Worm (Caenorhabditis elegans) whole organism, L1 larva: Measurements from ENCODE around the gene Y54G2A.45.
A peak's percentile ranks its signal among the peaks of the same experiment; 100 is the strongest.

Experiments used
- C04F5.9 ChIP-seq: sonication (generic microtip); optimal IDR thresholded peaks from 2 replicates; lab custom pipeline; 2016; ENCODE audit warnings: missing genetic modification characterization, missing compliant biosample characterization
- aly-2 ChIP-seq: fragments of 150-350 bp; optimal IDR thresholded peaks from 2 replicates; lab custom pipeline; 2014; ENCODE audit warnings: missing biosample characterization, missing genetic modification characterization
- ama-1 ChIP-seq: fragments of 150-350 bp; optimal IDR thresholded peaks from 2 replicates; lab custom pipeline; 2014
- blmp-1 ChIP-seq: fragments of 150-350 bp; optimal IDR thresholded peaks from 2 replicates; lab custom pipeline; 2014; ENCODE audit warnings: missing biosample characterization, missing genetic modification characterization
- ceh-82 ChIP-seq, 3 experiments: fragments of 150-350 bp in 1 of 3; sonication (generic microtip) in 2 of 3; optimal IDR thresholded peaks; 2 replicates each; lab custom pipeline; 2014 to 2017; ENCODE audit warnings: missing biosample characterization in 3 of 3, missing genetic modification characterization in 3 of 3
- ceh-88 ChIP-seq: fragments of 200-800 bp; sonication (Bioruptor generic); IDR thresholded peaks from 2 replicates; pipeline ENCODE4 v1.3.6; 2022; ENCODE audit warnings: missing genetic modification characterization, missing compliant biosample characterization
- dpl-1 ChIP-seq, 3 experiments: fragments of 150-350 bp in 2 of 3; sonication (generic microtip) in 1 of 3; optimal IDR thresholded peaks; 2 replicates each; lab custom pipeline; 2014 to 2017; ENCODE audit warnings: missing biosample characterization in 3 of 3, missing genetic modification characterization in 3 of 3, missing genetic modification reagents in 3 of 3
- dsc-1 ChIP-seq: sonication (generic microtip); optimal IDR thresholded peaks from 2 replicates; lab custom pipeline; 2016; ENCODE audit warnings: mild to moderate bottlenecking, missing genetic modification characterization, missing compliant biosample characterization
- efl-1 ChIP-seq, 4 experiments: fragments of 150-350 bp; optimal IDR thresholded peaks in 3 of 4; peaks in 1 of 4; 1 replicate in 1 of 4; 2 replicates in 3 of 4; lab custom pipeline; 2014; ENCODE audit warnings: missing biosample characterization in 2 of 4, missing genetic modification characterization in 2 of 4, missing genetic modification reagents in 2 of 4
- egl-13 ChIP-seq: sonication (generic microtip); optimal IDR thresholded peaks from 2 replicates; lab custom pipeline; 2016; ENCODE audit warnings: missing genotype, missing genetic modification reagents, missing genetic modification characterization, missing compliant biosample characterization
- elt-3 ChIP-seq, 6 experiments: fragments of 150-350 bp in 1 of 6; sonication (generic microtip); optimal IDR thresholded peaks; 2 replicates each; lab custom pipeline; 2017 to 2018; ENCODE audit warnings: missing biosample characterization in 6 of 6, missing genetic modification characterization in 6 of 6, inconsistent platforms in 1 of 6
- ets-5 ChIP-seq: fragments of 200-800 bp; sonication (Bioruptor generic); IDR thresholded peaks from 2 replicates; pipeline ENCODE4 v1.3.6; 2022; ENCODE audit warnings: missing genetic modification characterization, missing compliant biosample characterization
- fkh-10 ChIP-seq: sonication (generic microtip); optimal IDR thresholded peaks from 2 replicates; lab custom pipeline; 2017; ENCODE audit warnings: missing biosample characterization, missing genetic modification reagents, missing genetic modification characterization
- fkh-4 ChIP-seq: sonication (generic microtip); optimal IDR thresholded peaks from 2 replicates; lab custom pipeline; 2016; ENCODE audit warnings: missing compliant biosample characterization, missing genetic modification characterization, borderline replicate concordance
- fkh-8 ChIP-seq: sonication (generic microtip); optimal IDR thresholded peaks from 2 replicates; lab custom pipeline; 2016; ENCODE audit warnings: mild to moderate bottlenecking, missing genetic modification characterization, missing compliant biosample characterization
- irx-1 ChIP-seq: sonication (generic microtip); optimal IDR thresholded peaks from 2 replicates; lab custom pipeline; 2016; ENCODE audit warnings: missing genetic modification characterization, missing compliant biosample characterization
- isw-1 ChIP-seq: fragments of 200-800 bp; sonication (Bioruptor generic); IDR thresholded peaks from 2 replicates; pipeline ENCODE4 v1.3.6; 2022; ENCODE audit warnings: missing genetic modification characterization, missing compliant biosample characterization
- lin-14 ChIP-seq: fragments of 200-800 bp; sonication (Bioruptor generic); optimal IDR thresholded peaks from 2 replicates; lab custom pipeline; 2018; ENCODE audit warnings: mild to moderate bottlenecking, missing genetic modification characterization, moderate library complexity, missing compliant biosample characterization
- lin-35 ChIP-seq, 2 experiments: fragments of 150-350 bp; optimal IDR thresholded peaks; 2 replicates each; lab custom pipeline; 2014; ENCODE audit warnings: missing biosample characterization in 2 of 2, missing genetic modification characterization in 2 of 2, missing genetic modification reagents in 2 of 2
- lin-39 ChIP-seq: fragments of 150-350 bp; optimal IDR thresholded peaks from 2 replicates; lab custom pipeline; 2014; ENCODE audit warnings: missing biosample characterization, missing genetic modification reagents, missing genetic modification characterization
- lsy-2 ChIP-seq, 2 experiments: fragments of 150-350 bp; optimal IDR thresholded peaks; 2 replicates each; lab custom pipeline; 2014; ENCODE audit warnings: missing biosample characterization in 2 of 2, missing genetic modification characterization in 2 of 2
- mdl-1 ChIP-seq, 2 experiments: fragments of 150-350 bp; optimal IDR thresholded peaks; 2 replicates each; lab custom pipeline; 2014 to 2017; ENCODE audit warnings: missing biosample characterization in 2 of 2, missing genetic modification characterization in 2 of 2, inconsistent platforms in 1 of 2
- mep-1 ChIP-seq: fragments of 150-350 bp; optimal IDR thresholded peaks from 2 replicates; lab custom pipeline; 2014; ENCODE audit warnings: missing biosample characterization, missing genetic modification characterization
- nhr-19 ChIP-seq: fragments of 200-800 bp; sonication (Bioruptor generic); conservative IDR thresholded peaks from 2 replicates; pipeline ENCODE4 v1.3.6; 2022; ENCODE audit warnings: missing genetic modification characterization, missing compliant biosample characterization
- nhr-20 ChIP-seq: sonication (generic microtip); optimal IDR thresholded peaks from 2 replicates; lab custom pipeline; 2016; ENCODE audit warnings: mild to moderate bottlenecking, missing genetic modification characterization, missing compliant biosample characterization
- nhr-237 ChIP-seq: fragments of 150-350 bp; optimal IDR thresholded peaks from 2 replicates; lab custom pipeline; 2014; ENCODE audit warnings: missing biosample characterization, missing genetic modification characterization
- nhr-47 ChIP-seq: sonication (generic microtip); optimal IDR thresholded peaks from 2 replicates; lab custom pipeline; 2016; ENCODE audit warnings: mild to moderate bottlenecking, missing genetic modification characterization, moderate library complexity, missing compliant biosample characterization
- nhr-71 ChIP-seq: sonication (generic microtip); optimal IDR thresholded peaks from 2 replicates; lab custom pipeline; 2016; ENCODE audit warnings: mild to moderate bottlenecking, missing genetic modification characterization, moderate library complexity, missing compliant biosample characterization
- nhr-90 ChIP-seq: sonication (generic microtip); optimal IDR thresholded peaks from 2 replicates; lab custom pipeline; 2016; ENCODE audit warnings: mild to moderate bottlenecking, missing genetic modification characterization, missing compliant biosample characterization; ENCODE audit not compliant: poor library complexity
- pag-3 ChIP-seq: sonication (generic microtip); optimal IDR thresholded peaks from 2 replicates; lab custom pipeline; 2017; ENCODE audit warnings: missing genetic modification characterization, mild to moderate bottlenecking, missing compliant biosample characterization, antibody characterized with exemption, borderline replicate concordance; ENCODE audit not compliant: insufficient read depth
- rnt-1 ChIP-seq: sonication (generic microtip); optimal IDR thresholded peaks from 2 replicates; lab custom pipeline; 2016; ENCODE audit warnings: mild to moderate bottlenecking, missing genetic modification characterization, moderate library complexity, missing compliant biosample characterization
- skn-1 ChIP-seq: fragments of 150-350 bp; optimal IDR thresholded peaks from 2 replicates; lab custom pipeline; 2014; ENCODE audit warnings: missing biosample characterization, missing genetic modification characterization
- snu-23 ChIP-seq: sonication (generic microtip); optimal IDR thresholded peaks from 2 replicates; lab custom pipeline; 2016; ENCODE audit warnings: missing genetic modification characterization, missing compliant biosample characterization
- sup-37 ChIP-seq: fragments of 200-800 bp; sonication (Bioruptor generic); optimal IDR thresholded peaks from 2 replicates; lab custom pipeline; 2018; ENCODE audit warnings: mild to moderate bottlenecking, missing genetic modification characterization, missing compliant biosample characterization
- swsn-7 ChIP-seq: sonication (generic microtip); optimal IDR thresholded peaks from 2 replicates; lab custom pipeline; 2016; ENCODE audit warnings: missing genetic modification characterization, missing compliant biosample characterization
- tbx-2 ChIP-seq: sonication (generic microtip); optimal IDR thresholded peaks from 2 replicates; lab custom pipeline; 2016; ENCODE audit warnings: missing genetic modification characterization, missing compliant biosample characterization
- unc-130 ChIP-seq: fragments of 150-350 bp; optimal IDR thresholded peaks from 2 replicates; lab custom pipeline; 2017; ENCODE audit warnings: missing biosample characterization, missing genetic modification characterization, inconsistent platforms
- unc-86 ChIP-seq: sonication (generic microtip); optimal IDR thresholded peaks from 2 replicates; lab custom pipeline; 2016; ENCODE audit warnings: missing genetic modification characterization, missing compliant biosample characterization
- unc-98 ChIP-seq: fragments of 200-800 bp; sonication (Bioruptor generic); IDR thresholded peaks from 2 replicates; pipeline ENCODE4 v1.3.6; 2022; ENCODE audit warnings: missing genetic modification characterization, missing compliant biosample characterization
- xbp-1 ChIP-seq: sonication (generic microtip); optimal IDR thresholded peaks from 2 replicates; lab custom pipeline; 2016; ENCODE audit warnings: missing genetic modification characterization, missing compliant biosample characterization

Y54G2A.45 gene

DNA sequence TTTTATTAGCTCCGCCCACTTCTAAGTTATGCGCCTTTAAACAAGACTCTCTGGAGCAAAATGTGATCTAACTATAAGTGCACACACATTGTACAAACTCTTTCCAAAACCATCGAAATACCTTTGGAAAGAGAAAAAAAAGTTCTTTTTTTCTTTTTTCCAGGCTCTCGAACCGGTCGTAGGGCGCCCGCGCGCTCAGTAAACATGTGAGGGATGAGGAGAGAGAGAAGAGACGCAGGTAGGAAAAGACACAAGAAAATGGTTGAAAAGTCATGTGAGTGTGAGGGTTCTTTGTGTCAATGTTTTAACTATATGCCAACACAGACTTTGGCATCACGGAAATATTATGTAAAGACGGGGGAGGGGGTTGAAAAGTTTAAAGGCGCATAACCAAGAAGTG is 31.2 kb upstream of the Y54G2A.45 start (continued):
- TF ChIP-seq aly-2 (tag; lab: Kevin White, UChicago) (no peak), nhr-237 (peak; percentile 70), nhr-90 (tag; lab: Kevin White, UChicago) (peak; percentile 86), ceh-88 (peak; percentile 63; the same call in 1 of the 2 replicates), sup-37 (GFP tag; lab: Kevin White, UChicago) (peak; percentile 45), skn-1 (tag; lab: Kevin White, UChicago) (peak; percentile 91)

DNA sequence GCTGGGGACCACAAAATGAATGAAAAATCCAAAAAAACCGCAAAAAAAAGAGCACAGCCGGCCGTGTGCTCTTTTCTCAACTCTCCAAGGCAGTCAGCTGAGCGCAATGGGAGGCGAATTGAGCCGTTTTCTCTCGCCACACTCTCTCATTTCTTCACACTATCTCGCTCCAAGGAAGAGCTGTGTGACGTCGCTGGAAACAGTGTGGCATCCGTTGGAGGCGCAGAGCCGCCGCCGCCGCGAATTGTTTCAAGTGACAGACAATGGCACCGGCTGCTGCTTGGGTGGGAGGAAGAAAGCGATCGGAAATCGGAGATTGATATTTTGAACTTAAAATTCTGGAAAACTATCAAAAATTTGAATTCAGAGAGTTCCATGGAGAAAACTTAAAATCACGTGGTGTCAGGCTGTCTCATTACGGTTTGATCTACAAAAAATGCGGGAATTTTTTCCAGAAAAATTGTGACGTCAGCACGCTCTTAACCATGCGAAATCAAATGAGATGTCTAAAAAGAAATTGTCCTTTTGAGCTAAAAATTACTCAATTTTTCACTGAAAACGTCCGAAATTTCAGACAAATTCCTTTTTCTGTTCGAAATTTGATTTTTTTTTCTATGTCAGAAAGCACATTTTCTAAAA is 29.5 kb upstream of the Y54G2A.45 start:
- TF ChIP-seq swsn-7, result peak; percentile 60
- TF ChIP-seq nhr-20, result peak; percentile 51
- peak in 2 of 3 experiments; percentile 17 to 26 for TF ChIP-seq dpl-1 (GFP tag; optimal IDR thresholded peaks at IDR 0.05; lab: Kevin White, UChicago)
- TF ChIP-seq skn-1 (tag; lab: Kevin White, UChicago), result no peak
- TF ChIP-seq xbp-1 (tag; lab: Kevin White, UChicago), result peak; percentile 65
- peak; percentile 40 for TF ChIP-seq fkh-10
- TF ChIP-seq tbx-2, result peak; percentile 56
- TF ChIP-seq lsy-2 (tag; optimal IDR thresholded peaks at IDR 0.05; lab: Kevin White, UChicago), result peak; percentile 43 to 52
- TF ChIP-seq fkh-8 (tag; lab: Kevin White, UChicago), result peak; percentile 23
- TF ChIP-seq C04F5.9 (tag; lab: Kevin White, UChicago), result no peak
- peak; percentile 25 for TF ChIP-seq dsc-1
- peak; percentile 47 for TF ChIP-seq nhr-19 (GFP tag; lab: Robert Waterston, UW)
- peak; percentile 89 for TF ChIP-seq lin-14 (GFP tag; lab: Kevin White, UChicago)
- peak; percentile 1 to 47 for TF ChIP-seq lin-35 (GFP tag; optimal IDR thresholded peaks at IDR 0.05; lab: Kevin White, UChicago)
- TF ChIP-seq nhr-47 (tag; lab: Kevin White, UChicago), result peak; percentile 64
- TF ChIP-seq snu-23 (GFP tag; lab: Kevin White, UChicago), result peak; percentile 64
- peak; percentile 19 for TF ChIP-seq egl-13 (tag; lab: Kevin White, UChicago)
- TF ChIP-seq ceh-82 (tag; optimal IDR thresholded peaks at IDR 0.05; lab: Kevin White, UChicago), result peak in 1 of 3 experiments; percentile 42
- TF ChIP-seq irx-1, result peak; percentile 25
- no peak for TF ChIP-seq unc-130 (tag; lab: Kevin White, UChicago)
- peak; percentile 95 for TF ChIP-seq pag-3 (tag; lab: Kevin White, UChicago)
- no peak for TF ChIP-seq mdl-1 (tag; optimal IDR thresholded peaks at IDR 0.05; lab: Kevin White, UChicago)
- TF ChIP-seq mep-1 (tag; lab: Kevin White, UChicago), result peak; percentile 36
- TF ChIP-seq unc-98 (GFP tag; lab: Robert Waterston, UW), result no peak
- peak; percentile 27 for TF ChIP-seq unc-86 (tag; lab: Kevin White, UChicago)
- peak; percentile 31 for TF ChIP-seq ama-1
- TF ChIP-seq elt-3 (tag; optimal IDR thresholded peaks at IDR 0.05; lab: Kevin White, UChicago), result no peak
- peak; percentile 42; the same call in 1 of the 2 replicates for TF ChIP-seq isw-1 (GFP tag; lab: Robert Waterston, UW)
- peak; percentile 87 for TF ChIP-seq rnt-1 (tag; lab: Kevin White, UChicago)
- TF ChIP-seq efl-1 (optimal IDR thresholded peaks at IDR 0.05; lab: Kevin White, UChicago), result peak; percentile 47 to 53
- TF ChIP-seq efl-1 (GFP tag; optimal IDR thresholded peaks at IDR 0.05 in 1 of 2; lab: Kevin White, UChicago), result peak; percentile 27 to 92
- TF ChIP-seq ets-5 (GFP tag; lab: Robert Waterston, UW), result no peak
- TF ChIP-seq nhr-71 (tag; lab: Kevin White, UChicago), result peak; percentile 80
- TF ChIP-seq blmp-1, result no peak
- TF ChIP-seq lin-39 (tag; lab: Kevin White, UChicago), result peak; percentile 9
- no peak for TF ChIP-seq fkh-4 (tag; lab: Kevin White, UChicago)
